Worm (Caenorhabditis elegans) whole organism, L4/young adult: ENCODE measurements around the gene C33H5.1.

Experiments
- W03F9.2 ChIP-seq: fragments of 150-350 bp; optimal IDR thresholded peaks from 2 replicates; lab custom pipeline; 2014; ENCODE audit warnings: missing biosample characterization, missing genetic modification characterization
- dao-5 ChIP-seq: sonication (generic microtip); optimal IDR thresholded peaks from 2 replicates; lab custom pipeline; 2016; ENCODE audit warnings: missing genotype, missing genetic modification characterization, moderate library complexity, missing compliant biosample characterization
- him-1 ChIP-seq: sonication (generic microtip); optimal IDR thresholded peaks from 2 replicates; lab custom pipeline; 2016; ENCODE audit warnings: missing genotype, missing genetic modification reagents, missing genetic modification characterization, missing compliant biosample characterization

The C33H5.1 gene

ce11 chrIV:7822524-7822923 lies 13.8 kb downstream of the C33H5.1 start, which contains the start of gene T14A8.2:
TSS of gene T14A8.2 (minus strand) at chrIV:7822624.
- no peak for TF ChIP-seq W03F9.2
- no peak for TF ChIP-seq him-1
- no peak for TF ChIP-seq dao-5 (tag; lab: Kevin White, UChicago)

- no peak for TF ChIP-seq dao-5 (tag; lab: Kevin White, UChicago)
- no peak for TF ChIP-seq W03F9.2
- TF ChIP-seq him-1 = no peak
These were observed 15.9 kb downstream of the C33H5.1 start for ce11 chrIV:7824649-7825048.

ce11 chrIV:7829275-7829938 lies 20.7 kb downstream of the C33H5.1 start, which contains the start of gene C06A6.4:
TSS of gene C06A6.4 (minus strand) at chrIV:7829298.
- TF ChIP-seq W03F9.2 = peak; percentile 61
- no peak for TF ChIP-seq him-1

- TF ChIP-seq him-1 = no peak
- TF ChIP-seq dao-5 (tag; lab: Kevin White, UChicago) = no peak
- no peak for TF ChIP-seq W03F9.2
These were observed 21.4 kb downstream of the C33H5.1 start, which contains the start of gene mvb-12 for ce11 chrIV:7830151-7830550. TSS of gene mvb-12 (plus strand) at chrIV:7830525.

- no peak for TF ChIP-seq W03F9.2
- TF ChIP-seq dao-5 (tag; lab: Kevin White, UChicago) = no peak
- no peak for TF ChIP-seq him-1
These were observed 26.0 kb downstream of the C33H5.1 start, which contains the start of gene erp-44.2 for ce11 chrIV:7834625-7835228. TSS of gene erp-44.2 (minus strand) at chrIV:7834675.

- TF ChIP-seq dao-5 (tag; lab: Kevin White, UChicago) (no peak), W03F9.2 (no peak), him-1 (no peak)
These were observed 27.3 kb downstream of the C33H5.1 start for ce11 chrIV:7836030-7836429.

- TF ChIP-seq dao-5 (tag; lab: Kevin White, UChicago) (no peak), W03F9.2 (no peak), him-1 (no peak)
These were observed 27.8 kb downstream of the C33H5.1 start for ce11 chrIV:7836491-7836890.

ce11 chrIV:7838426-7838825 lies 29.7 kb downstream of the C33H5.1 start, which contains the start of gene C06A6.7:
TSS of gene C06A6.7 (minus strand) at chrIV:7838526.
- TF ChIP-seq W03F9.2 = no peak
- TF ChIP-seq dao-5 (tag; lab: Kevin White, UChicago) = no peak
- no peak for TF ChIP-seq him-1

ce11 chrIV:7839923-7840322 lies 31.2 kb downstream of the C33H5.1 start:
- no peak for TF ChIP-seq dao-5 (tag; lab: Kevin White, UChicago)
- TF ChIP-seq him-1 = no peak
- no peak for TF ChIP-seq W03F9.2

ce11 chrIV:7841218-7841617 lies 32.5 kb downstream of the C33H5.1 start:
- TF ChIP-seq him-1 (no peak), dao-5 (tag; lab: Kevin White, UChicago) (no peak), W03F9.2 (no peak)

- TF ChIP-seq W03F9.2 (peak; percentile 26), dao-5 (tag; lab: Kevin White, UChicago) (no peak)
These were observed 35.7 kb downstream of the C33H5.1 start for ce11 chrIV:7844333-7844973.

- TF ChIP-seq dao-5 (tag; lab: Kevin White, UChicago) = peak; percentile 69
- peak; percentile 5 for TF ChIP-seq W03F9.2
- peak; percentile 71 for TF ChIP-seq him-1
These were observed 36.9 kb downstream of the C33H5.1 start for ce11 chrIV:7845585-7845984.

- no peak for TF ChIP-seq him-1
- TF ChIP-seq W03F9.2 = no peak
- no peak for TF ChIP-seq dao-5 (tag; lab: Kevin White, UChicago)
These were observed 37.7 kb downstream of the C33H5.1 start, which contains the start of gene C06A6.2 for ce11 chrIV:7846386-7846785. TSS of gene C06A6.2 (plus strand) at chrIV:7846622.

ce11 chrIV:7849235-7849634 lies 40.5 kb downstream of the C33H5.1 start:
- TF ChIP-seq him-1 (no peak), dao-5 (tag; lab: Kevin White, UChicago) (no peak), W03F9.2 (no peak)

ce11 chrIV:7850329-7850728 lies 41.6 kb downstream of the C33H5.1 start:
- TF ChIP-seq dao-5 (tag; lab: Kevin White, UChicago) (no peak), W03F9.2 (no peak), him-1 (no peak)
